Fruit fly (Drosophila melanogaster) whole organism, wandering third instar larva: Measurements from ENCODE around the gene CG15358.

Experiments
- Abd-B ChIP-seq: fragments of >200 bp; optimal IDR thresholded peaks from 2 replicates; lab custom pipeline; 2017; ENCODE audit warnings: missing biosample characterization, missing genetic modification characterization
- CG32264 ChIP-seq: fragments of 200-800 bp; sonication (Bioruptor generic); optimal IDR thresholded peaks from 2 replicates; lab custom pipeline; 2016; ENCODE audit warnings: missing biosample characterization, missing genetic modification characterization
- CG9705 ChIP-seq: fragments of 200-800 bp; sonication (Bioruptor generic); optimal IDR thresholded peaks from 2 replicates; lab custom pipeline; 2018; ENCODE audit warnings: missing biosample characterization, mild to moderate bottlenecking, missing genetic modification characterization
- CrebA ChIP-seq: fragments of 200-800 bp; sonication (Bioruptor generic); optimal IDR thresholded peaks from 2 replicates; lab custom pipeline; 2016; ENCODE audit warnings: missing biosample characterization, mild to moderate bottlenecking, missing genetic modification characterization, borderline replicate concordance
- Dfd ChIP-seq: fragments of >200 bp; optimal IDR thresholded peaks from 2 replicates; lab custom pipeline; 2017; ENCODE audit warnings: missing biosample characterization, missing genetic modification characterization
- Dif ChIP-seq: fragments of 200-275, 200-300 bp; sonication (Bioruptor generic); optimal IDR thresholded peaks from 2 replicates; lab custom pipeline; 2018; ENCODE audit warnings: missing biosample characterization, missing genetic modification characterization; ENCODE audit not compliant: partially characterized antibody
- GATAd ChIP-seq: sonication (Bioruptor generic); optimal IDR thresholded peaks from 2 replicates; lab custom pipeline; 2016; ENCODE audit warnings: missing biosample characterization, missing genetic modification characterization
- HLH106 ChIP-seq: fragments of 200-800 bp; optimal IDR thresholded peaks from 3 replicates; lab custom pipeline; 2019; ENCODE audit warnings: missing biosample characterization, mild to moderate bottlenecking, missing genetic modification characterization, moderate library complexity
- Hnf4 ChIP-seq: fragments of 200-800 bp; sonication (Bioruptor generic); optimal IDR thresholded peaks from 2 replicates; lab custom pipeline; 2016; ENCODE audit warnings: missing biosample characterization, mild to moderate bottlenecking, missing genetic modification characterization
- Hr78 ChIP-seq: fragments of >200 bp; optimal IDR thresholded peaks from 2 replicates; lab custom pipeline; 2017; ENCODE audit warnings: missing biosample characterization, missing genetic modification characterization
- Hr83 ChIP-seq: fragments of 200-300 bp; sonication (Bioruptor generic); optimal IDR thresholded peaks from 2 replicates; lab custom pipeline; 2016; ENCODE audit warnings: missing biosample characterization, mild to moderate bottlenecking, missing genetic modification characterization, moderate library complexity; ENCODE audit not compliant: poor library complexity, severe bottlenecking
- Jra ChIP-seq: sonication (Bioruptor generic); optimal IDR thresholded peaks from 2 replicates; lab custom pipeline; 2016; ENCODE audit warnings: missing biosample characterization, missing genetic modification characterization
- Mio ChIP-seq: sonication (Bioruptor generic); optimal IDR thresholded peaks from 2 replicates; lab custom pipeline; 2016; ENCODE audit warnings: missing biosample characterization, missing genetic modification characterization
- Myc ChIP-seq: fragments of >200 bp; optimal IDR thresholded peaks from 2 replicates; lab custom pipeline; 2017
- N ChIP-seq: fragments of >200 bp; optimal IDR thresholded peaks from 2 replicates; lab custom pipeline; 2018; ENCODE audit warnings: missing biosample characterization, missing external identifiers, missing genetic modification characterization
- OdsH ChIP-seq: fragments of 200-800 bp; sonication (Bioruptor generic); optimal IDR thresholded peaks from 2 replicates; lab custom pipeline; 2016; ENCODE audit warnings: missing biosample characterization, mild to moderate bottlenecking, missing genetic modification characterization
- Rel ChIP-seq, 2 experiments: fragments of 200-800 bp; sonication (Bioruptor generic) in 1 of 2; optimal IDR thresholded peaks; 2 replicates in 1 of 2; 3 replicates in 1 of 2; lab custom pipeline; 2016 to 2019; ENCODE audit warnings: mild to moderate bottlenecking in 2 of 2, missing biosample characterization in 2 of 2, missing genetic modification characterization in 2 of 2, moderate library complexity in 1 of 2
- Sp1 ChIP-seq: fragments of 200-800 bp; sonication (Bioruptor generic); optimal IDR thresholded peaks from 3 replicates; lab custom pipeline; 2019; ENCODE audit warnings: missing biosample characterization, mild to moderate bottlenecking, missing genetic modification characterization, moderate library complexity
- Vsx2 ChIP-seq: fragments of 200-300, 225-300 bp; sonication (Bioruptor generic); optimal IDR thresholded peaks from 2 replicates; lab custom pipeline; 2018; ENCODE audit warnings: missing biosample characterization, missing genetic modification characterization; ENCODE audit not compliant: partially characterized antibody
- br ChIP-seq: fragments of 200-800 bp; sonication (Bioruptor generic); optimal IDR thresholded peaks from 2 replicates; lab custom pipeline; 2016; ENCODE audit warnings: missing biosample characterization, missing genetic modification characterization
- dl ChIP-seq, 2 experiments: fragments of 175-275, 200-275 bp in 1 of 2; fragments of 200-275 bp in 1 of 2; sonication (Bioruptor generic); optimal IDR thresholded peaks; lab custom pipeline; 2018; ENCODE audit warnings: mild to moderate bottlenecking in 2 of 2, missing biosample characterization in 2 of 2, missing genetic modification characterization in 2 of 2, moderate library complexity in 2 of 2; ENCODE audit not compliant: partially characterized antibody in 2 of 2, insufficient read depth in 1 of 2
- dmrt93B ChIP-seq: fragments of 200-800 bp; sonication (Bioruptor generic); optimal IDR thresholded peaks from 2 replicates; lab custom pipeline; 2018; ENCODE audit warnings: missing biosample characterization, mild to moderate bottlenecking, missing genetic modification characterization
- dsf ChIP-seq: sonication (Bioruptor generic); optimal IDR thresholded peaks from 2 replicates; lab custom pipeline; 2016; ENCODE audit warnings: missing biosample characterization, missing genetic modification characterization, borderline replicate concordance
- ey ChIP-seq: fragments of 200-800 bp; sonication (Bioruptor generic); optimal IDR thresholded peaks from 2 replicates; lab custom pipeline; 2016; ENCODE audit warnings: missing biosample characterization, missing genetic modification characterization
- foxo ChIP-seq, 2 experiments: fragments of 200-800 bp; sonication (Bioruptor generic); optimal IDR thresholded peaks; 2 replicates in 1 of 2; 3 replicates in 1 of 2; lab custom pipeline; 2016 to 2017; ENCODE audit warnings: missing biosample characterization in 2 of 2, missing genetic modification characterization in 2 of 2
- fru ChIP-seq: fragments of 200-800 bp; sonication (Bioruptor generic); optimal IDR thresholded peaks from 3 replicates; lab custom pipeline; 2016; ENCODE audit warnings: missing biosample characterization, mild to moderate bottlenecking, missing genetic modification characterization
- h ChIP-seq: fragments of 200-800 bp; sonication (Bioruptor generic); optimal IDR thresholded peaks from 3 replicates; lab custom pipeline; 2016; ENCODE audit warnings: missing biosample characterization, mild to moderate bottlenecking, missing genetic modification characterization
- jim ChIP-seq: fragments of 175-275, 200-325 bp; sonication (Bioruptor generic); optimal IDR thresholded peaks from 2 replicates; lab custom pipeline; 2016; ENCODE audit warnings: missing biosample characterization, mild to moderate bottlenecking, missing genetic modification characterization
- lola ChIP-seq: fragments of >200 bp; optimal IDR thresholded peaks from 2 replicates; lab custom pipeline; 2017; ENCODE audit warnings: missing biosample characterization, missing genetic modification characterization
- pan ChIP-seq: fragments of >200 bp; optimal IDR thresholded peaks from 2 replicates; lab custom pipeline; 2017
- psq ChIP-seq: fragments of 200-800 bp; sonication (Bioruptor generic); optimal IDR thresholded peaks from 3 replicates; lab custom pipeline; 2017; ENCODE audit warnings: missing biosample characterization, mild to moderate bottlenecking, missing genetic modification characterization, moderate library complexity
- rgr ChIP-seq: fragments of 200-800 bp; sonication (Bioruptor generic); optimal IDR thresholded peaks from 3 replicates; lab custom pipeline; 2016; ENCODE audit warnings: missing biosample characterization, mild to moderate bottlenecking, missing genetic modification characterization
- sage ChIP-seq: fragments of 200-800 bp; sonication (Bioruptor generic); optimal IDR thresholded peaks from 2 replicates; lab custom pipeline; 2016; ENCODE audit warnings: missing biosample characterization, mild to moderate bottlenecking, missing genetic modification characterization
- sv ChIP-seq: fragments of 200-800 bp; sonication (Bioruptor generic); optimal IDR thresholded peaks from 3 replicates; lab custom pipeline; 2016; ENCODE audit warnings: missing biosample characterization, missing genetic modification characterization
- tai ChIP-seq: sonication (Bioruptor generic); optimal IDR thresholded peaks from 2 replicates; lab custom pipeline; 2016; ENCODE audit warnings: missing biosample characterization, missing genetic modification characterization
- usp ChIP-seq: fragments of >200 bp; optimal IDR thresholded peaks from 2 replicates; lab custom pipeline; 2017; ENCODE audit warnings: missing biosample characterization, missing genetic modification characterization
- woc ChIP-seq: sonication (Bioruptor generic); optimal IDR thresholded peaks from 2 replicates; lab custom pipeline; 2016; ENCODE audit warnings: missing biosample characterization, mild to moderate bottlenecking, missing genetic modification characterization

CG15358 gene

DNA sequence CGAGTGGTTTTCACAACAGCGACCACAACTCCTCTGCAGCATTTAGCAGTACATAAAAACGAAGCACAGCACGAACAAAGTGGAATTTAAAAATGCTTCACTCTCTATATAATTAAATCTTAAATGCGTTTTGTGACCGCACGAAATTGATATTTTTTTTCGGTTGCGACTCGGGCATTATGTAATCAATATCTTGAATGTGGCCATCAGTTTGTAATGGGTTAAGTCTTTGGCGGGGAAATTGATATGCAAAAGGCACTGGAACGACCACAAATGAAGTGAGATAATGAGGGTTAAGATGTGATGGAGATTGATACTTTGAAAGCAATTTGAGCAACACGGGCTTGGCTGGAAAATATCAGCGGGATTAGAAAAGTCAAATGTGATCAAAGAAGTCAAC is 40.8 kb upstream of the CG15358 start:
- no peak for TF ChIP-seq usp (GFP tag; lab: Kevin White, UChicago)
- TF ChIP-seq N (GFP tag; lab: Kevin White, UChicago) = no peak
- TF ChIP-seq tai = no peak
- no peak for TF ChIP-seq CG32264 (GFP tag; lab: Kevin White, UChicago)
- no peak for TF ChIP-seq Vsx2 (GFP tag; lab: Kevin White, UChicago)
- TF ChIP-seq, all 38 proteins: peak for 0

DNA sequence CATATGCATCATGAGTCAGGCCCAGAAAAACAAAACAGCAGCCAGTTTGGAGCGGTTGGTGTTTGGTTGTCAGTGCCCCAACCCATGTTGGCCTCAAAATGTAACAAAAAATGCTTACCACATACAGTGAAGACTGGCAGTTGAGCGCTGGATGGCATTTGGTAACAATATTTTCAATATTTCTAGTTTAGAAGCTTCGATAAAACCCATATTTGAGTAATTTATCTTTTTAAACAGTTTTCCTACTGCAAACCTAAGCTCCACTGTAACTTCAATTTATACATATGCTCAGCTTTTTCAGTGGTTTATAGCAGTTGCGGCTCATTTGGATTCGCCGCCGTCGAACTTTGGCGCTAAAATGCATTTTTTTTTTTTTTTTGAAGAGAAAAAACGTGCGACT is 33.4 kb upstream of the CG15358 start:
- TF ChIP-seq CG32264 (GFP tag; lab: Kevin White, UChicago) (no peak), CrebA (no peak), Myc (lab: Kevin White, UChicago) (no peak), ey (no peak), Abd-B (GFP tag; lab: Kevin White, UChicago) (no peak), woc (no peak)

DNA sequence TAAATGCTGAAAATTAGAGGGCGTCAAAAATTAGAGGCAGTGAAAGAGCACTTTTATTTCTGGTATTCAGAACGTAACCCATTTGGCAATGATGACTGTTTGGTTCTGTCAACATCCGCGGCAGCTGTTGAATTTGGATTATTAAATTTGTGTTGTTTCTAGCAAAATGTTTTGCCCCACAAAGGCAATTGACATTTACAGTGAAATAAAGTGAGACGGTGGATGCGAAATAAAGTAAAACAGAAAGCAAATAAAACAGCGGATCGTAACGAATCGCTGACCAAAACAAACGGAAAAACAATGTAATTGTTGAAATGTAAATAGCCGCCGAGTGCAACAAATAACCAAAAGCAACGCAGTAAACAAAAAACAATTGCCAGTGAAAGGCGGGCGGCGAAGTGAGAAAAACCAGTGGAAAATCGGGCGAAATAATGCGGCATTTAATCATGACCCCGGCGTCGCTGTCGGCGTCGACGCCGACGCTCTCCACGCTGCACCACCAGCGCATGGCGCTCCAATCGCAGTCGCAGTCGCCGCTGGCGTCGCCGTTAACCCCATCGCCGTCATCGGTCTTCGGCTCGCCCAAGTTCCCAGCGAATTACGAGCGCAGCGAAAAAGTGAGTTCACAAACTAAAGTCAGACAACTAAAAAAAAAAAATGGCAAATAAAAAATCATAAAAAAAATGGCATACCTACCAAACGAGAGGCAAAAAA is 30.2 kb upstream of the CG15358 start:
- TF ChIP-seq N (GFP tag; lab: Kevin White, UChicago) (no peak), dsf (GFP tag; lab: Kevin White, UChicago) (no peak), HLH106 (tag; lab: Kevin White, UChicago) (no peak), rgr (GFP tag; lab: Kevin White, UChicago) (no peak)
- TF ChIP-seq, all 38 proteins: peak for 0

DNA sequence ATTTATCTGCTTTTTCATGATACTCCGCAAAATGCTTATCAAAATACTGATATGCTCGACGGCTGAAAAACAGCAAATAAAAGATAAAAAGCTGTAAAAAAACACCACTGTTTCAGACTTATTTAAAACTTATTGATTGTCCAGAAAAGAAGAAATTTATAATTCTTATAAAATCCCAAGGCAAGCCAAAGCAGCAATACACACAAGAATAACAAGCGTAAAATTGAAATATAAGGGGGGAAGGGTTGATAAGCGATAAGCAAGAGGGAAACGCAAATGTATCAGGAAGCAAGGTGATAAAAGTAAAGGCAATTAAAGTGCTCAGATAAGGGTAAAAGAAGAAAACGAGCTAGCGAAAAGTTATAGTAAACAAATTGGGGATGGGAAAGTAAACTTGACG is 29.5 kb upstream of the CG15358 start:
- TF ChIP-seq Hr83 (GFP tag; lab: Kevin White, UChicago) = no peak
- TF ChIP-seq GATAd (GFP tag; lab: Kevin White, UChicago) = no peak
- TF ChIP-seq sage (GFP tag; lab: Kevin White, UChicago) = no peak
- TF ChIP-seq lola (GFP tag; lab: Kevin White, UChicago) = no peak
- no peak for TF ChIP-seq Abd-B (GFP tag; lab: Kevin White, UChicago)
- no peak for TF ChIP-seq psq (GFP tag; lab: Kevin White, UChicago)
- TF ChIP-seq Sp1 = no peak
- no peak for TF ChIP-seq jim (GFP tag; lab: Kevin White, UChicago)
- TF ChIP-seq foxo (GFP tag; optimal IDR thresholded peaks at IDR 0.05; lab: Kevin White, UChicago) = no peak
- TF ChIP-seq Rel (GFP tag; optimal IDR thresholded peaks at IDR 0.05; lab: Kevin White, UChicago) = no peak
- no peak for TF ChIP-seq Rel (tag; optimal IDR thresholded peaks at IDR 0.05; lab: Kevin White, UChicago)
- no peak for TF ChIP-seq dsf (GFP tag; lab: Kevin White, UChicago)

DNA sequence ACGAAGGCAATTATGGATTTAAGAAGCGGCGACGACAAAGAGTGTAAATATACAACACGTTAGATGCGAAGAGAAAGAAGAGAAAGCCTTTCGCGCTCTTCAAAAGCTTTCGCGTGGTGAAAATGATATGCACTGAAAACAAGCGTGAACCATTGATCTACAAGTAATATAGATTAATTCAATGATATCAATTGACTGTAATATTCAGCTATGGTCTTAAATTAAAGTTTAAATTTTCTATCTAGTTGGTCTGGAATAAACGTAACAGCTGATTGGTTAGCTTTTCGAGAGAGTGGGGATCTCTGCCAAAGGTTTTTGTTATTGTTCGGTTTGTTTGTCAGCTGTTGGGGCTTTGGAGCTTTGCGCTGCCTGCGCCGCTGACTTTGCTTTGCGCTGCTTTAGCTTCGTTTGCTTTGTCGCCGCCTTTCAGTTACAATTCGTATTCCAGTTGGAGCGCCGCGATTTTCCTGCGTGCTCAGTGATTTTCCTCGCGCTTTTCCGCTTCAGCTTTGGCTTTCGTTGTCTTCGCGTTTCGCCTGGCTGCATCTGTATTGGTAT is 28.4 kb upstream of the CG15358 start:
- no peak for TF ChIP-seq Dif
- TF ChIP-seq Jra (GFP tag; lab: Kevin White, UChicago) = no peak
- peak; percentile 63 for TF ChIP-seq tai
- no peak for TF ChIP-seq Rel (GFP tag; optimal IDR thresholded peaks at IDR 0.05; lab: Kevin White, UChicago)
- TF ChIP-seq Rel (tag; optimal IDR thresholded peaks at IDR 0.05; lab: Kevin White, UChicago) = peak; percentile 19
- TF ChIP-seq dsf (GFP tag; lab: Kevin White, UChicago) = no peak
- TF ChIP-seq foxo (GFP tag; optimal IDR thresholded peaks at IDR 0.05; lab: Kevin White, UChicago) = peak in 1 of 2 experiments; percentile 17
- TF ChIP-seq dl (GFP tag; optimal IDR thresholded peaks at IDR 0.05; lab: Kevin White, UChicago; ENCODE audit: insufficient read depth in 1 of 2, partially characterized antibody in 2 of 2) = no peak
- TF ChIP-seq woc = no peak
- peak; percentile 37 for TF ChIP-seq Hnf4 (GFP tag; lab: Kevin White, UChicago)
- no peak for TF ChIP-seq usp (GFP tag; lab: Kevin White, UChicago)
- no peak for TF ChIP-seq Dfd
- TF ChIP-seq Hr83 (GFP tag; lab: Kevin White, UChicago) = no peak
- TF ChIP-seq dmrt93B = no peak
- TF ChIP-seq CG9705 (GFP tag; lab: Kevin White, UChicago) = no peak
- no peak for TF ChIP-seq CrebA
- TF ChIP-seq Abd-B (GFP tag; lab: Kevin White, UChicago) = no peak
- TF ChIP-seq h (GFP tag; lab: Kevin White, UChicago) = peak; percentile 72
- TF ChIP-seq Hr78 (GFP tag; lab: Kevin White, UChicago) = no peak
- TF ChIP-seq br (GFP tag; lab: Kevin White, UChicago) = peak; percentile 63
- TF ChIP-seq pan (lab: Kevin White, UChicago) = no peak
- no peak for TF ChIP-seq sage (GFP tag; lab: Kevin White, UChicago)
- peak; percentile 38 for TF ChIP-seq OdsH
- no peak for TF ChIP-seq N (GFP tag; lab: Kevin White, UChicago)
- TF ChIP-seq Mio = no peak
- TF ChIP-seq sv = no peak
- no peak for TF ChIP-seq fru
- peak; percentile 62 for TF ChIP-seq ey
- peak; percentile 24 for TF ChIP-seq HLH106 (tag; lab: Kevin White, UChicago)
- TF ChIP-seq Myc (lab: Kevin White, UChicago) = no peak
- peak; percentile 75 for TF ChIP-seq psq (GFP tag; lab: Kevin White, UChicago)
- TF ChIP-seq Vsx2 (GFP tag; lab: Kevin White, UChicago) = no peak
- peak; percentile 5 for TF ChIP-seq CG32264 (GFP tag; lab: Kevin White, UChicago)
